Fruit fly (Drosophila melanogaster) whole organism, prepupa: Measurements from ENCODE around the gene ND-B14.5A.

ENCODE experiments used
- CG10669 ChIP-seq: fragments of 200-800 bp; sonication (Bioruptor generic); optimal IDR thresholded peaks from 3 replicates; lab custom pipeline; 2018; ENCODE audit warnings: missing biosample characterization, mild to moderate bottlenecking, missing genetic modification characterization, moderate library complexity
- CG1621 ChIP-seq: fragments of 200-800 bp; sonication (Bioruptor generic); optimal IDR thresholded peaks from 3 replicates; lab custom pipeline; 2018; ENCODE audit warnings: missing biosample characterization, mild to moderate bottlenecking, missing genetic modification characterization
- CG16779 ChIP-seq: fragments of 200-800 bp; sonication (Bioruptor generic); optimal IDR thresholded peaks from 3 replicates; lab custom pipeline; 2017; ENCODE audit warnings: missing biosample characterization, mild to moderate bottlenecking, missing genetic modification characterization
- CG4318 ChIP-seq: fragments of 200-800 bp; sonication (Bioruptor generic); optimal IDR thresholded peaks from 3 replicates; lab custom pipeline; 2017; ENCODE audit warnings: missing biosample characterization, mild to moderate bottlenecking, missing genetic modification characterization
- Lpt ChIP-seq: fragments of 200-800 bp; sonication (Bioruptor generic); optimal IDR thresholded peaks from 3 replicates; lab custom pipeline; 2016; ENCODE audit warnings: missing biosample characterization, missing genetic modification characterization
- Met ChIP-seq: fragments of 200-800 bp; sonication (Bioruptor generic); optimal IDR thresholded peaks from 3 replicates; lab custom pipeline; 2016; ENCODE audit warnings: missing biosample characterization, missing genetic modification characterization
- OdsH ChIP-seq: fragments of 200-800 bp; sonication (Bioruptor generic); optimal IDR thresholded peaks from 3 replicates; lab custom pipeline; 2016; ENCODE audit warnings: missing biosample characterization, missing genetic modification characterization
- Sox14 ChIP-seq: fragments of 200-800 bp; sonication (Bioruptor generic); optimal IDR thresholded peaks from 3 replicates; lab custom pipeline; 2016; ENCODE audit warnings: missing biosample characterization, missing genetic modification characterization
- dsx ChIP-seq: fragments of 200-800 bp; optimal IDR thresholded peaks from 3 replicates; lab custom pipeline; 2019; ENCODE audit warnings: missing biosample characterization, mild to moderate bottlenecking, missing genetic modification characterization, moderate library complexity; ENCODE audit not compliant: poor library complexity, severe bottlenecking
- svp ChIP-seq: fragments of 200-800 bp; sonication (Bioruptor generic); peaks from one replicate; lab custom pipeline; 2016; ENCODE audit warnings: missing biosample characterization, missing genetic modification characterization

- TF ChIP-seq Sox14 (GFP tag; lab: Kevin White, UChicago) (no peak), CG10669 (GFP tag; lab: Kevin White, UChicago) (no peak), Lpt (GFP tag; lab: Kevin White, UChicago) (no peak), CG16779 (tag; lab: Kevin White, UChicago) (no peak), svp (peak; percentile 44), CG4318 (GFP tag; lab: Kevin White, UChicago) (no peak), dsx (GFP tag; lab: Kevin White, UChicago) (no peak), CG1621 (no peak), OdsH (GFP tag; lab: Kevin White, UChicago) (no peak), Met (GFP tag; lab: Kevin White, UChicago) (no peak)
Measured at dm6 chrX:2208641-2209241, 36.4 kb downstream of the ND-B14.5A start.
